Worm (Caenorhabditis elegans) whole organism, L4/young adult: Measurements from ENCODE around the gene gem-1.

ENCODE experiments used
- W03F9.2 ChIP-seq: fragments of 150-350 bp; optimal IDR thresholded peaks from 2 replicates; lab custom pipeline; 2014; ENCODE audit warnings: missing biosample characterization, missing genetic modification characterization
- dao-5 ChIP-seq: sonication (generic microtip); optimal IDR thresholded peaks from 2 replicates; lab custom pipeline; 2016; ENCODE audit warnings: missing genotype, missing genetic modification characterization, moderate library complexity, missing compliant biosample characterization
- him-1 ChIP-seq: sonication (generic microtip); optimal IDR thresholded peaks from 2 replicates; lab custom pipeline; 2016; ENCODE audit warnings: missing genotype, missing genetic modification reagents, missing genetic modification characterization, missing compliant biosample characterization

ce11 chrX:13376851-13377250 is at the start of gene gem-1, which contains the start of gene C49F8.14:
- TF ChIP-seq dao-5 (tag; lab: Kevin White, UChicago) (no peak), him-1 (tag; lab: Kevin White, UChicago) (no peak), W03F9.2 (tag; lab: Kevin White, UChicago) (no peak)
